Worm (Caenorhabditis elegans) whole organism, young adult: ENCODE data around the gene T10G3.3.

ENCODE experiments used
- B0019.2 ChIP-seq: fragments of 200-800 bp; sonication (Bioruptor generic); conservative IDR thresholded peaks from 2 replicates; pipeline ENCODE4 v1.3.6; 2022; ENCODE audit warnings: missing genetic modification reagents, missing genetic modification characterization, missing compliant biosample characterization
- B0035.1 ChIP-seq: sonication (generic microtip); optimal IDR thresholded peaks from 2 replicates; lab custom pipeline; 2016; ENCODE audit warnings: missing genetic modification characterization, mild to moderate bottlenecking, missing compliant biosample characterization, missing genotype, missing genetic modification reagents
- C06A6.2 ChIP-seq: fragments of 200-800 bp; sonication (Bioruptor generic); conservative IDR thresholded peaks from 2 replicates; pipeline ENCODE4 v1.3.6; 2022; ENCODE audit warnings: missing genetic modification characterization, missing compliant biosample characterization
- F33H1.4 ChIP-seq: fragments of 200-800 bp; sonication (Bioruptor generic); IDR thresholded peaks from 2 replicates; pipeline ENCODE4 v1.3.6; 2022; ENCODE audit warnings: missing genetic modification reagents, missing genetic modification characterization, missing compliant biosample characterization
- F39B2.1 ChIP-seq: fragments of 200-800 bp; sonication (Bioruptor generic); IDR thresholded peaks from 2 replicates; pipeline ENCODE4 v1.3.6; 2022; ENCODE audit warnings: missing genetic modification reagents, missing genetic modification characterization, missing compliant biosample characterization
- F55B11.4 ChIP-seq: sonication (generic microtip); optimal IDR thresholded peaks from 2 replicates; lab custom pipeline; 2016; ENCODE audit warnings: missing compliant biosample characterization, missing genetic modification characterization, borderline replicate concordance; ENCODE audit not compliant: insufficient read depth
- F57C9.4 ChIP-seq: sonication (generic microtip); optimal IDR thresholded peaks from 2 replicates; lab custom pipeline; 2017; ENCODE audit warnings: mild to moderate bottlenecking, missing genetic modification characterization, missing compliant biosample characterization
- K11D2.4 ChIP-seq: fragments of 200-800 bp; sonication (Bioruptor generic); IDR thresholded peaks from 2 replicates; pipeline ENCODE4 v1.3.6; 2022; ENCODE audit warnings: missing genetic modification reagents, missing genetic modification characterization, missing compliant biosample characterization
- T07F8.4 ChIP-seq: sonication (generic microtip); optimal IDR thresholded peaks from 2 replicates; lab custom pipeline; 2016; ENCODE audit warnings: mild to moderate bottlenecking, missing genetic modification characterization, moderate library complexity, missing compliant biosample characterization
- T26A5.8 ChIP-seq: sonication (generic microtip); optimal IDR thresholded peaks from 2 replicates; lab custom pipeline; 2016; ENCODE audit warnings: missing genetic modification characterization, missing compliant biosample characterization
- ZK185.1 ChIP-seq: sonication (generic microtip); optimal IDR thresholded peaks from 2 replicates; lab custom pipeline; 2016; ENCODE audit warnings: mild to moderate bottlenecking, missing genetic modification characterization, missing compliant biosample characterization; ENCODE audit not compliant: poor library complexity, severe bottlenecking
- akir-1 ChIP-seq: fragments of 200-800 bp; sonication (Bioruptor generic); optimal IDR thresholded peaks from 2 replicates; lab custom pipeline; 2018; ENCODE audit warnings: mild to moderate bottlenecking, missing genetic modification characterization, moderate library complexity, missing compliant biosample characterization
- aptf-2 ChIP-seq: fragments of 200-800 bp; sonication (Bioruptor generic); conservative IDR thresholded peaks from 2 replicates; pipeline ENCODE4 v1.3.6; 2022; ENCODE audit warnings: missing genetic modification reagents, missing genetic modification characterization, missing compliant biosample characterization
- attf-3 ChIP-seq: fragments of 200-800 bp; sonication (Bioruptor generic); conservative IDR thresholded peaks from 2 replicates; pipeline ENCODE4 v1.3.6; 2022; ENCODE audit warnings: missing genetic modification reagents, missing genetic modification characterization, missing compliant biosample characterization
- bed-1 ChIP-seq: fragments of 200-800 bp; sonication (Bioruptor generic); IDR thresholded peaks from 2 replicates; pipeline ENCODE4 v1.3.6; 2022; ENCODE audit warnings: missing genetic modification reagents, missing genetic modification characterization, missing compliant biosample characterization
- bed-2 ChIP-seq: fragments of 200-800 bp; sonication (Bioruptor generic); IDR thresholded peaks from 2 replicates; pipeline ENCODE4 v1.3.6; 2022; ENCODE audit warnings: missing genetic modification reagents, missing genetic modification characterization, missing compliant biosample characterization
- ccch-3 ChIP-seq: fragments of 200-800 bp; sonication (Bioruptor generic); optimal IDR thresholded peaks from 2 replicates; lab custom pipeline; 2018; ENCODE audit warnings: mild to moderate bottlenecking, missing genetic modification characterization, missing compliant biosample characterization
- ceh-27 ChIP-seq: fragments of 200-800 bp; sonication (Bioruptor generic); optimal IDR thresholded peaks from 2 replicates; lab custom pipeline; 2018; ENCODE audit warnings: mild to moderate bottlenecking, missing genetic modification characterization, moderate library complexity, missing compliant biosample characterization
- ceh-58 ChIP-seq: fragments of 200-800 bp; sonication (Bioruptor generic); IDR thresholded peaks from 2 replicates; pipeline ENCODE4 v1.3.6; 2022; ENCODE audit warnings: missing genetic modification characterization, missing compliant biosample characterization
- ceh-91 ChIP-seq: fragments of 200-800 bp; sonication (Bioruptor generic); IDR thresholded peaks from 2 replicates; pipeline ENCODE4 v1.3.6; 2022; ENCODE audit warnings: missing genetic modification reagents, missing genetic modification characterization, missing compliant biosample characterization
- egl-44 ChIP-seq: fragments of 200-800 bp; sonication (Bioruptor generic); IDR thresholded peaks from 2 replicates; pipeline ENCODE4 v1.3.6; 2022; ENCODE audit warnings: missing genetic modification reagents, missing genetic modification characterization, missing compliant biosample characterization
- egrh-3 ChIP-seq: fragments of 200-800 bp; sonication (Bioruptor generic); IDR thresholded peaks from 2 replicates; pipeline ENCODE4 v1.3.6; 2022; ENCODE audit warnings: missing genetic modification reagents, missing genetic modification characterization, missing compliant biosample characterization
- ekl-4 ChIP-seq: fragments of 200-800 bp; sonication (Bioruptor generic); IDR thresholded peaks from 2 replicates; pipeline ENCODE4 v1.3.6; 2022; ENCODE audit warnings: missing genetic modification reagents, missing genetic modification characterization, missing compliant biosample characterization
- ets-4 ChIP-seq: fragments of 200-800 bp; sonication (Bioruptor generic); optimal IDR thresholded peaks from 2 replicates; lab custom pipeline; 2018; ENCODE audit warnings: mild to moderate bottlenecking, missing genetic modification characterization, missing compliant biosample characterization
- hrde-1 ChIP-seq: sonication (generic microtip); optimal IDR thresholded peaks from 2 replicates; lab custom pipeline; 2016; ENCODE audit warnings: missing genetic modification characterization, mild to moderate bottlenecking, missing compliant biosample characterization, moderate library complexity, missing genotype, missing genetic modification reagents, borderline replicate concordance
- let-607 ChIP-seq, 2 experiments: fragments of 200-800 bp in 1 of 2; sonication (Bioruptor generic) in 1 of 2; sonication (generic microtip) in 1 of 2; optimal IDR thresholded peaks; 2 replicates each; lab custom pipeline; 2016 to 2018; ENCODE audit warnings: mild to moderate bottlenecking in 2 of 2, missing compliant biosample characterization in 2 of 2, missing genetic modification characterization in 2 of 2, moderate library complexity in 2 of 2, missing genotype in 1 of 2
- lin-26 ChIP-seq: fragments of 200-800 bp; sonication (Bioruptor generic); IDR thresholded peaks from 2 replicates; pipeline ENCODE4 v1.3.6; 2022; ENCODE audit warnings: missing genetic modification reagents, missing genetic modification characterization, missing compliant biosample characterization
- lin-35 ChIP-seq, 3 experiments: fragments of 150-350 bp in 2 of 3; sonication (generic microtip) in 1 of 3; optimal IDR thresholded peaks; 2 replicates each; lab custom pipeline; 2014 to 2018; ENCODE audit warnings: missing biosample characterization in 3 of 3, missing genetic modification characterization in 3 of 3, missing genetic modification reagents in 3 of 3
- lsy-27 ChIP-seq: sonication (generic microtip); optimal IDR thresholded peaks from 2 replicates; lab custom pipeline; 2017; ENCODE audit warnings: missing genetic modification characterization, mild to moderate bottlenecking, missing compliant biosample characterization, antibody characterized with exemption, missing genotype, borderline replicate concordance; ENCODE audit not compliant: insufficient read depth
- mcd-1 ChIP-seq: fragments of 200-800 bp; sonication (Bioruptor generic); IDR thresholded peaks from 2 replicates; pipeline ENCODE4 v1.3.6; 2022; ENCODE audit warnings: missing genetic modification reagents, missing genetic modification characterization, missing compliant biosample characterization
- mel-28 ChIP-seq: sonication (generic microtip); optimal IDR thresholded peaks from 2 replicates; lab custom pipeline; 2016; ENCODE audit warnings: borderline replicate concordance, mild to moderate bottlenecking, missing genetic modification characterization, missing compliant biosample characterization
- nhr-120 ChIP-seq: fragments of 200-800 bp; sonication (Bioruptor generic); IDR thresholded peaks from 2 replicates; pipeline ENCODE4 v1.3.6; 2022; ENCODE audit warnings: missing genetic modification characterization, missing compliant biosample characterization
- nhr-90 ChIP-seq: sonication (generic microtip); optimal IDR thresholded peaks from 2 replicates; lab custom pipeline; 2016; ENCODE audit warnings: missing genotype, mild to moderate bottlenecking, missing genetic modification characterization, missing compliant biosample characterization
- pbrm-1 ChIP-seq: fragments of 200-800 bp; sonication (Bioruptor generic); IDR thresholded peaks from 2 replicates; pipeline ENCODE4 v1.3.6; 2022; ENCODE audit warnings: missing genetic modification reagents, missing genetic modification characterization, missing compliant biosample characterization
- rcor-1 ChIP-seq: fragments of 200-800 bp; sonication (Bioruptor generic); IDR thresholded peaks from 2 replicates; pipeline ENCODE4 v1.3.6; 2022; ENCODE audit warnings: missing genetic modification reagents, missing genetic modification characterization, missing compliant biosample characterization
- rec-8 ChIP-seq, 2 experiments: sonication (generic microtip); optimal IDR thresholded peaks; 2 replicates each; lab custom pipeline; 2016; ENCODE audit warnings: mild to moderate bottlenecking in 2 of 2, missing genetic modification characterization in 2 of 2, missing genetic modification reagents in 2 of 2, missing genotype in 2 of 2, missing biosample characterization in 1 of 2, missing compliant biosample characterization in 1 of 2, moderate library complexity in 1 of 2
- sea-2 ChIP-seq: fragments of 200-800 bp; sonication (Bioruptor generic); IDR thresholded peaks from 2 replicates; pipeline ENCODE4 v1.3.6; 2022; ENCODE audit warnings: missing genetic modification characterization, missing compliant biosample characterization
- snpc-3.4 ChIP-seq: sonication (generic microtip); optimal IDR thresholded peaks from 2 replicates; lab custom pipeline; 2017; ENCODE audit warnings: missing genetic modification characterization, mild to moderate bottlenecking, missing compliant biosample characterization, antibody characterized with exemption, moderate library complexity, missing genotype, missing genetic modification reagents
- snpc-4 ChIP-seq, 5 experiments: fragments of 150-350 bp in 1 of 5; sonication (generic microtip) in 4 of 5; optimal IDR thresholded peaks; 2 replicates each; lab custom pipeline; 2014 to 2018; ENCODE audit warnings: missing genetic modification characterization in 5 of 5, missing biosample characterization in 3 of 5, antibody characterized with exemption in 2 of 5, mild to moderate bottlenecking in 2 of 5, missing compliant biosample characterization in 2 of 5, missing genotype in 2 of 5, moderate library complexity in 2 of 5, missing genetic modification reagents in 1 of 5
- tlf-1 ChIP-seq: fragments of 200-800 bp; sonication (Bioruptor generic); optimal IDR thresholded peaks from 2 replicates; lab custom pipeline; 2018; ENCODE audit warnings: mild to moderate bottlenecking, missing genetic modification characterization, missing compliant biosample characterization
- unc-130 ChIP-seq: sonication (generic microtip); optimal IDR thresholded peaks from 2 replicates; lab custom pipeline; 2016; ENCODE audit warnings: missing genetic modification reagents, missing genetic modification characterization, missing compliant biosample characterization
- zim-3 ChIP-seq: sonication (generic microtip); optimal IDR thresholded peaks from 2 replicates; lab custom pipeline; 2017; ENCODE audit warnings: mild to moderate bottlenecking, missing genetic modification characterization, moderate library complexity, missing compliant biosample characterization
- ztf-18 ChIP-seq: sonication (generic microtip); optimal IDR thresholded peaks from 2 replicates; lab custom pipeline; 2016; ENCODE audit warnings: missing genotype, mild to moderate bottlenecking, missing genetic modification characterization, missing compliant biosample characterization
- ztf-22 ChIP-seq: fragments of 200-800 bp; sonication (Bioruptor generic); optimal IDR thresholded peaks from 2 replicates; lab custom pipeline; 2018; ENCODE audit warnings: mild to moderate bottlenecking, missing genetic modification characterization, moderate library complexity, missing compliant biosample characterization
- ztf-26 ChIP-seq: sonication (generic microtip); optimal IDR thresholded peaks from 2 replicates; lab custom pipeline; 2017; ENCODE audit warnings: missing genetic modification characterization, missing compliant biosample characterization

T10G3.3 gene

DNA sequence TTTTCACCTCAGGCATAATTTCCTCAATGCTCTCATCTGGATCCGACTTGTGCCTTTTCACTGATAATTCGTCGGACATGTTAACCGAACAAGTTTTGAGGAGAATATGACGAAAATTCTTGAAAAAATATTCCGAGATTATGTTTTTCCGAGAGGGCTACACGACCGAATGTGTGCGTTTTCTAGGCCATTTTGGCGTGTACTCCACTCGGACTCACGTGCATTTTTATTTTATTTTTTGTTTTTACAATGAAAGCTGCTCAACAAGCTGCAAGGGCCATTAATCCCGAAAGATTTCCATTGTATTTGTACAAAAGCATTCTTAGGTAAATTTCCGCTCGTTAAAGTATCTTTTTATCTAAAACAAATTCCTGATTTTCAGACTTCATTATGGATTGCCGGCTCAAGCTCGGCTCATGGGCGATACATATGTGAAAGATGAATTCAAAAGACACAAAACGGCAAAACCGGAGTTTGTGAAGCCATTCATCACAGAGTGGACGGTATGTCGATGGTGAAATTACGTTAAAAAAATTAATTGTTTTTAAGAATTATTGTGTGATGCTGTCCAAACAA lies 21.7 kb downstream of the T10G3.3 start, which contains the start of the genes F25H9.6 and F25H9.7 (continued):
- TF ChIP-seq ZK185.1 (peak; percentile 95), akir-1 (GFP tag; lab: Kevin White, UChicago) (peak; percentile 91), ccch-3 (GFP tag; lab: Kevin White, UChicago) (peak; percentile 99), T26A5.8 (tag; lab: Kevin White, UChicago) (no peak), let-607 (tag; optimal IDR thresholded peaks at IDR 0.05; lab: Kevin White, UChicago) (peak in 1 of 2 experiments; percentile 71), ztf-26 (no peak), nhr-90 (tag; lab: Kevin White, UChicago) (no peak), snpc-4 (GFP tag; optimal IDR thresholded peaks at IDR 0.05; lab: Kevin White, UChicago) (no peak), snpc-4 (tag; optimal IDR thresholded peaks at IDR 0.05; lab: Kevin White, UChicago) (peak in 1 of 4 experiments; percentile 54), F33H1.4 (GFP tag; lab: Robert Waterston, UW) (peak; percentile 58), ets-4 (GFP tag; lab: Kevin White, UChicago) (no peak), F39B2.1 (GFP tag; lab: Robert Waterston, UW) (0 out of 2 replicates have a peak, but pooled peaks have one; percentile 45), snpc-3.4 (tag; lab: Kevin White, UChicago) (peak; percentile 51), attf-3 (GFP tag; lab: Robert Waterston, UW) (peak; percentile 78), lin-26 (no peak), rec-8 (tag; optimal IDR thresholded peaks at IDR 0.05; lab: Kevin White, UChicago) (peak; percentile 31 to 92), B0035.1 (peak; percentile 42), K11D2.4 (GFP tag; lab: Robert Waterston, UW) (peak; percentile 79), aptf-2 (GFP tag; lab: Robert Waterston, UW) (peak; percentile 82; the same call in 1 of the 2 replicates), mel-28 (tag; lab: Kevin White, UChicago) (no peak), tlf-1 (GFP tag; lab: Kevin White, UChicago) (peak; percentile 70), ekl-4 (GFP tag; lab: Robert Waterston, UW) (peak; percentile 59; the same call in 1 of the 2 replicates), F55B11.4 (tag; lab: Kevin White, UChicago) (no peak), pbrm-1 (peak; percentile 70; the same call in 1 of the 2 replicates), nhr-120 (0 out of 2 replicates have a peak, but pooled peaks have one; percentile 58), ceh-91 (GFP tag; lab: Robert Waterston, UW) (peak; percentile 51; the same call in 1 of the 2 replicates), ceh-27 (GFP tag; lab: Kevin White, UChicago) (peak; percentile 95), hrde-1 (tag; lab: Kevin White, UChicago) (peak; percentile 76), sea-2 (GFP tag; lab: Robert Waterston, UW) (peak; percentile 47; the same call in 1 of the 2 replicates), egl-44 (GFP tag; lab: Robert Waterston, UW) (peak; percentile 53; the same call in 1 of the 2 replicates), mcd-1 (GFP tag; lab: Robert Waterston, UW) (peak; percentile 82), B0019.2 (GFP tag; lab: Robert Waterston, UW) (no peak), unc-130 (GFP tag; lab: Kevin White, UChicago) (peak; percentile 96), T07F8.4 (tag; lab: Kevin White, UChicago) (no peak), ztf-18 (tag; lab: Kevin White, UChicago) (peak; percentile 12), lin-35 (GFP tag; optimal IDR thresholded peaks at IDR 0.05; lab: Kevin White, UChicago) (peak in 1 of 3 experiments; percentile 64), bed-1 (GFP tag; lab: Robert Waterston, UW) (0 out of 2 replicates have a peak, but pooled peaks have one; percentile 37), F57C9.4 (peak; percentile 24), bed-2 (GFP tag; lab: Robert Waterston, UW) (peak; percentile 91; the same call in 1 of the 2 replicates), zim-3 (peak; percentile 90), ceh-58 (no peak), lsy-27 (tag; lab: Kevin White, UChicago) (no peak), C06A6.2 (GFP tag; lab: Robert Waterston, UW) (no peak), ztf-22 (GFP tag; lab: Kevin White, UChicago) (peak; percentile 39), egrh-3 (no peak; the same call in 1 of the 2 replicates), rcor-1 (GFP tag; lab: Robert Waterston, UW) (peak; percentile 73)
